Worm (Caenorhabditis elegans) whole organism, dauer: ENCODE measurements around the gene warf-1.

Experiments used
- unc-62 ChIP-seq: sonication (generic microtip); optimal IDR thresholded peaks from 2 replicates; lab custom pipeline; 2017; ENCODE audit warnings: missing biosample characterization, missing genetic modification reagents, missing genetic modification characterization

Gene warf-1

DNA sequence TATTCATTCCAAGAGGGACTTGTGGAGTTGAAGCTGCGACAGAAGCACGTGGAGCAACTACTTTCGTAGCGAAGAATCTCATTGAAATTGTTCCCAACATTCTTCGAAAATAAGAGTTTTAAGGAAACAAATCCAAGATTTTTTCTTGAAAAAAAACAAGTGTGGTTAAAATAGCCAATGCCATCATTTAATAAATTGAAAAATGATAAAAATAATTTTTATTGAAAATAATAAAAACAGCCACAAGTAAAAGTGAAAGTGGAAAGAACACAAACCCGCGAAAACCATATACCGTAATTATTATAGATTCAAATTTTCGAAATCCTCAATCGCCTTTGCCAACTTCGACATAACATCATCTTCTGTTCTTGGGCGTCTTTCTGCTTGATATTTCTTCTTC, 11.5 kb downstream of the warf-1 start, which contains the start of gene hmg-5:
Gene hmg-5, minus strand, starts transcription at position 101 of the 400 bp plus-strand sequence.
- no peak for TF ChIP-seq unc-62

DNA sequence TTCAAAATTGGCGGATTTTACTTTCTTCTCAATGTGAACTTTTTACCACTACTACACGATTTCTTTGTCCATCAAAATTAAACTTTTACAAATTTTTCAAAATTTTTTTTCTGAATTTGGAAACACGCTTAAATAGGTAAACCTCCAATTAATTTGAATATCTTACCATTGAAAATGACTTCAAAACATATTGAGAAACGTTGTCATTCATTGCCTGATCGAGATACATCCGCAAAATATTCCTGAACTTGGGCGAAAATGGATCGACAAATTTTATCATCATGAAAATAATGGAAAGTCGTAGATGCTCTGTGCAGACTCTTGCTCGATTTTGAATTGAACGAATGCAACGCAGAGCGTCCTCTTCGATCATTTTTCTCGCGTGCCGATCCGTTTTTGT, 12.3 kb downstream of the warf-1 start:
- no peak for TF ChIP-seq unc-62

DNA sequence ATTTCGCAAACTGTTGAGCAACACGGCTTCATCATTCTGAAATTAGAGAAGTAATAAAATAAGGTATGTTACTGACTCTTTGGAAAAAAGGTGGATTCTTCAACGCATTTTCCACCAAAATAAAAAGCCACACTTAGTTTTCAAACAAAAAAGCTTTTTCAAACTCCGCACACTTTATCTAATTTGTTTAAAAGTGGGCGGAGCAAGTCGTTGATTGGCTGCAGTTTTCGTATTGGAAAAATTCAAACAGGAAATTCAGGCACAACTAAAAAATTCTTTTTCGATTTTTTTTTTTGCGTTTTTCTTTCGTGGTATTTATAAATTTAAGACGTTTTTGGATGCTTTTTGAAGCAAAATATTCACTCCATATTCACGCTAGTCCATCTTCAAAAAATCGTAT, 15.8 kb downstream of the warf-1 start:
- no peak for TF ChIP-seq unc-62

DNA sequence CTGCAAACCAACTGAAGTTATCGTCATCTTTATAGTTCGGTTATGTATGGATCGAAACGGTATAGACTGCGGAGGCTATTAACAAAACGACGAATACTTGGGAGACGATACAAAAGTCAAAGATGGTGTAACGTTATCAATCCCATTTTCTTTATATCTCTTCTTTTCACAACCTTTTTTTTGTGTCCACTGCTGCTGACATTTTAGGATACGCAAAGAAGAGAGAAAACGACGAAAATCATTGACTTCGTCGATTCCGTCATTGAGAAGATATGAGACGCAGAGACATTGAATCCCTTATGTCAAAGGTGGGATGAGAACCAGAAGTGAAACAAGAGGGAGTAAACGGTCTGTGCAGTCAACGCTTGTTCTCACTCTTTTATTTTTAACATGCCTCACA, 16.5 kb downstream of the warf-1 start, which contains the start of gene cima-1:
Gene cima-1, plus strand, starts transcription at position 340 of the 400 bp plus-strand sequence.
- no peak for TF ChIP-seq unc-62

DNA sequence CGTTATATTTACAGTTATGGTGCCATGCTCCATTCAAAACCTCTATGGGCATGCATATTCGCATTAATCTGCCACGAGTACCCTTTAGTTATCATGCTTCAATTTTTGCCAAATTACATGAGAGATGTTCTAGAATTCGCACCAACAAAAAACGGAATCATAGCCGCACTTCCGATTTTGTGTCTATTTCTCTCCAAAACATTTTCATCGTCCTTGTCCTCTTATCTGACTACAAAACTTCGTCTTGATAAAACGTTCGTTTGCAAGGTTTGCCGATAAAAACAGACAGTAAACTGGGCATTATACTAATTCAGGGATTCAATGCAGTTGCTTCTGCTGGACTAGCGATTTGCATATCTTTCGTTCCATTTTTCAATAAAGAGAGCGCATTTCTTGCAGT, 18.6 kb downstream of the warf-1 start:
- TF ChIP-seq unc-62: no peak

DNA sequence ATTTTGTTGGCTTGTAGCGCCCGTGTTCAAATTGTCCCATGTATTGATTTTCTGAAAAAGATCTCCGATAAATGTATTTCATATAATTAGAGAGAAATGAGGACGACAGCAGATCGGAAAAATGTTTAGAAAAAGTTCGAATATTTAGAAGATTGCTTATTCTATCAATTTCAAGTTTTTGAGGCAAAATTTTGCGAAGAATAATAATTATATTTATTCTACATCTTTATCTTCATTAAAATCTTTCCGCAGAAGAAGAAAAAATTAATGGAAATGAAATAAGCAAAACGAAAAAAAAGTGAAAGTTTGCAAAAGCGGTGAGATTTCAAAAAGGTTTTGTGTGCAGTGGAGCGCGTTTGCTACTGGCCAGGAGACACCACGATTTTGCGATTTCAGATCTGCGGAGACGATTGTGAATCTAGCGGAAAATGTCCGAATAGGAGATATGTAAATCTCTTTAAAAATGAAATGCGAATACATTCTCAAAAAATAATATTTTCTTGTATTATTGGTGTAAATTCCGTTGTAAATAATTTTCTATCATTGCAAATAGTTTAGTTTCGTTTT, 19.7 kb downstream of the warf-1 start, which contains the start of gene nrde-4:
Gene nrde-4, minus strand, starts transcription at position 51 of the 567 bp plus-strand sequence.
- no peak for TF ChIP-seq unc-62

DNA sequence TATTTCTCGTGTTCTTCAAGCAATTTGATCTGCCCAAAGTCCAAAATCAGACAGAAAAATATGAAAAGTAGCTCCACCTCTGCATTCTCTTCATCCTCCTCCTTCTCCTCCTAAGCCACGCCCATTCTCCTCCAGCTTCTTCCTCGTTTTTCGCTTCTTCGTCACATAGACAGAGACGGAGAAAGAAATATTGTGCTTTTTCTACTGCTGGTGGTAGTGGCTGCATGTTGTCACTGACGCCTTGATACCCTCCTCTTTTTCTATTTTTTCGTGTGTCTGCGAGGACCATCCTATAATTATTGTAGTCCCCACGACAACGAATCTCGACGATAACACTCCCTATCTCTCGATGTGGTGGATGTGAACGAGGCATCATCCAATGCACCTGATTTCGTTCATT, 24.0 kb downstream of the warf-1 start, which contains the start of gene C08G9.1:
Gene C08G9.1, plus strand, starts transcription at position 175 of the 400 bp plus-strand sequence.
- no peak for TF ChIP-seq unc-62

DNA sequence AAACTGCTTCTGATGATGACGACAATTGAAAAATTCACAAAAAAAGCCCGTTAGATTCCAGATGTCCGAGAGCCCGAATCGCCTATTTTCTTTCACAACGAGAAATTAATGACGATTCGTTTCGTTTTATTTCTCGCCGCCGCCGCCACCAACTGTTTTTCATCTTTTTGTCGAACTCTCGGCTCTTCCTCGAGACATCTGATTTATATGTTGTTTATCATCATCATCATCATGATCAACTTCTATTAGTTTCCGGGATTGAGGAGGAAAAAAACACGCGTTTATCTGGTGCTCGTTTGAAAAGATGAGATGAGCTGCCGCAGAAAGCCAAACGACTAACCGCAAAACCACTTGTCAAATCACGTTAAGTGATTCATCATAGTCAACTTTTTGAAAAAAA, 24.9 kb downstream of the warf-1 start:
- TF ChIP-seq unc-62: no peak

DNA sequence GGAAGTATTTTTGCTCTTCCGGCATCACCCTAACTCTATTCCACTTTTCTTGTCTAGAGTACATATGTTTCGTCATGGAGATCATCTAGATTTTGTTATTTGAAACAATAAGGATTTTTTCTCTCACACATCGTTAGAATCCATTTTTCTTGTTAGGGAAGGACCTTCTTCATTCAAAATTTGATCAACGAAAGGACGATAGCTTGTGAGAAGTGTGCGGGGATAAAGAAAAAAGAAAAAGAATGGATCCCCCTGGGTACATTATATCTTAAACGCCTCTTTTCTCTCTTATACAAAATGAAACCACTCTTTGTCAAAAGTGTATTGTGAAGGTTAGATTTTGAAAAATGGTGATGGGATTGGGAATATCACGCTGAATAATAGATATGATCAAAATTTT, 27.0 kb downstream of the warf-1 start:
- TF ChIP-seq unc-62: no peak

DNA sequence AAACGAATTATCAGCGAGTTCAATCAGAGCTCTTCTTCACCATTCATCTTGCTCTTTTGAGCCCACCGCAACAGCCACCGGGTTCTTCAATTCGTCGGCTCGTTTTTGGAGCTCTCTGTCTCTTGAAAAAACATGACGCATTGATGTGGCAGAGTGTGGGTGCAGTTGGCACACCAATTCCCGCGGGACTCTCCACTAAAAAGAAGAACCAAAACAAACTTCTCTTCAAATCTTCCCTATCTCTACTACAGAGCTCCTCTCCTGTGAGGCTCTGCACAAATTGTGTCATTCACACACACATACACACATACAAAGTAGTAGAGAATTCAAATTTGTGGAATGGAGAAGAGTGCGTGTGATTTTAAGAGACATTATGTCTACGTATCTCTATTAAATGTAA, 28.4 kb downstream of the warf-1 start:
- TF ChIP-seq unc-62: no peak

DNA sequence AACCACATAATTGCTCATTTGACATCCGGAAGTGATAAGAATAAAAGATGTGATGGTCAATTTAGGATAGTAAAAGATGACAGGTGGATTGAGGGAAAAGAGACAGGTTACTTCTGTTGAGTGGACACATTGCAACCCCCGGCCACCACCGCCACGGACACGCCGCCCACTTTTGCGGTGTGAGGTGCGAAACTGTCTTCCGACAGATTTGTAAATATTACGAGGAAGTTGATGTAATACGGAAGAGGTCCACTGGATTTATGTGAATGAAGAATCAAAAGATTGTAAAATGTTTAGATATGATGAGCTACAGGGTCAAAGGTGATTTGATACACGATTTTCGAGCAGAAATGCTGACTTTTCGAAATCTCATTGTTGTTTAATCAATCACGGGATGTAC, 38.3 kb downstream of the warf-1 start, which contains the start of gene C08G9.2:
Gene C08G9.2, minus strand, starts transcription at position 101 of the 400 bp plus-strand sequence.
- no peak for TF ChIP-seq unc-62

DNA sequence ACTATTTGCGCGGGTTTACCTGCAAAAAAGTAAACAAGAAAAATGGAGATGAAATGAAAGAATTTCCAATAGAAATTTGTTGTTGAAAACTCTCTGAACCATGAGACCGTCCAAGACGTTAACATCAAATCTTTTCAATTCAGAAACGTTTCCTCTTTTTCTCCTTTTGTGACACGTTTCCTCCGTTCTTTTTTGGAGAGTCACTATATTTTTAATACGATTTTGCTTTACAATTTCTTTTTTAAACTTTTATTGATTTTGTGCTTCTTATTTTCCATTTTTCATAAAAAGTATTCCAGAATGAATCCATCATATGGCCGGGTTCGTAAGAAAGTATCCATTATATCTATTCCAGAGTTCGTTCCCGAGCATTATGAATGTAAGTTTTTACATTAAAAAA, 40.3 kb downstream of the warf-1 start, which contains the start of gene itr-1:
Gene itr-1, plus strand, starts transcription at position 301 of the 400 bp plus-strand sequence.
- TF ChIP-seq unc-62: no peak

DNA sequence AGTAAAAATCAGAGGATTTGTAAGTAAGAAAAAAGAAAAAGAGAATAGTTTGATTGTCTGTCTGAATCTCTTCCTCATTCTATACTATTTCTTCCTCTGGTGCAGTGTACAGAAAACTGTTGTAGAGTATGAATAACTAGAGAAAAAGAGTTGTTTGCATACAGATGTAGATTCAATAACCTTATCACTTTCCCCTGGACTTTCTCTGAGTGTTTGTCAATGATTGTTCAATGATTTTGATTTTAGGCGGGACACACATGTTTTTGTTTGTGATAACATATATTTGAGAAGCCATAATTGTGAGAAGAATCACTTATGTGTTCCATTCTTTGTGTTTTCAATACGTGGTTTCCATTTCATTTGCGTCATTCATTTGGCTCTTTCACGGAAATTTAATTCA, 44.5 kb downstream of the warf-1 start:
- TF ChIP-seq unc-62: no peak
